Fruit fly (Drosophila melanogaster): ENCODE results near the gene Apoltp.

The Apoltp gene

DNA sequence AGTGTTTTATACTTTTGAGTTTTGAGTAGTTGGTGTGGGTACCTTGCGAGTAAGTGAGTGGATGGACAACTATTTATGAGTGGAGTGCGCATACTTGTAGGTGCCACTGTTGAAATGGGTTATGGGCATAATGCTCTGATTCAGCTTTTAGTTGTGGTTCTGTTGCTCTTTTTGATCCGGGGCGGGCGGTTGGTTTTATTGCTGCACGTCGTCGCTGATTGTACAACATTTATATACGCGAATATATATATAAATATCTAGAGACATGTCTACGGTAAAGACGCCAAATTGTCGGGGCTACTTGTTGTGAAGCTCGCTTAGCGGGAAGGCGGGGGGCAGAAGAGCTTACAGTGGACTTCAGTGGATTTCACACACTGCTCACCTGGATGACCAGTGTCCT is 50.1 kb downstream of the Apoltp start:
- TF ChIP-seq CG8159 (tag; optimal IDR thresholded peaks at IDR 0.05) (peak; percentile 2), CG12605 (GFP tag; IDR thresholded peaks at IDR 0.05) (no peak), CG14655 (GFP tag; optimal IDR thresholded peaks at IDR 0.05) (no peak), Snoo (tag; optimal IDR thresholded peaks at IDR 0.05) (no peak), Pif1B (GFP tag; optimal IDR thresholded peaks at IDR 0.05) (no peak), CG4496 (GFP tag; IDR thresholded peaks at IDR 0.05) (no peak), D1 (tag; optimal IDR thresholded peaks at IDR 0.05) (no peak), CG34367 (tag; optimal IDR thresholded peaks at IDR 0.05) (no peak), Pif1A (GFP tag; optimal IDR thresholded peaks at IDR 0.05) (no peak), EcR (GFP tag; optimal IDR thresholded peaks at IDR 0.05) (peak; percentile 49), gl (tag; optimal IDR thresholded peaks at IDR 0.05) (no peak), fd96Ca (GFP tag; IDR thresholded peaks at IDR 0.05) (no peak), CG10348 (GFP tag; IDR thresholded peaks at IDR 0.05) (no peak), CG17806 (tag; optimal IDR thresholded peaks at IDR 0.05) (no peak), CG15710 (tag; optimal IDR thresholded peaks at IDR 0.05) (peak; percentile 11), rn (GFP tag; IDR thresholded peaks at IDR 0.05) (no peak), CG32121 (GFP tag; IDR thresholded peaks at IDR 0.05) (no peak), CG8301 (tag; optimal IDR thresholded peaks at IDR 0.05) (no peak)

DNA sequence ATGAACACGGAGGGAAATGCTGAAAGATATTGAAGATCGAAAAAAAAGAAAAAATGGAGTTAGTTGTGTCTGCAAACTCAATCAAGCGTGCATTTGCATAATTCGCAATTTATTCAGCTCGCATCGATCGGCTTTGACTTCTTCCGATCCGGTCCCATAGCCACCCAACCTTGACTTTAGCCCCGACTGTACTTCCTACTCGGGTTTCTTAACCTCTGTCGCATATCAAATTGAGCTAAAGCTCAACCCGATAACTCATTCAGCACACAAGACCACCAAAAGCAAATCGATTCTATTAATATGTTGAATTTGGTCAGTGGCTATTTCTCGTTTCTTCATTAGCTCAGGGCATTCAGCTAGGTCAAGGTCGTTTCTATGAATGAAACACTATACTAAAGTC is 51.2 kb downstream of the Apoltp start:
- no peak for TF ChIP-seq EcR (GFP tag; optimal IDR thresholded peaks at IDR 0.05)
- TF ChIP-seq CG9948 (tag; optimal IDR thresholded peaks at IDR 0.05): no peak
- no peak for TF ChIP-seq Pif1A (GFP tag; optimal IDR thresholded peaks at IDR 0.05)
- TF ChIP-seq CG15710 (tag; optimal IDR thresholded peaks at IDR 0.05): no peak
- TF ChIP-seq rn (GFP tag; IDR thresholded peaks at IDR 0.05): no peak
- TF ChIP-seq gl (tag; optimal IDR thresholded peaks at IDR 0.05): no peak
- TF ChIP-seq CG8159 (tag; optimal IDR thresholded peaks at IDR 0.05): no peak
- no peak for TF ChIP-seq Snoo (tag; optimal IDR thresholded peaks at IDR 0.05)
- no peak for TF ChIP-seq Pif1B (GFP tag; optimal IDR thresholded peaks at IDR 0.05)
- no peak for TF ChIP-seq CG10348 (GFP tag; IDR thresholded peaks at IDR 0.05)
- TF ChIP-seq fd96Ca (GFP tag; IDR thresholded peaks at IDR 0.05): no peak
- TF ChIP-seq CG14655 (GFP tag; optimal IDR thresholded peaks at IDR 0.05): no peak
- TF ChIP-seq CG13204 (GFP tag; optimal IDR thresholded peaks at IDR 0.05): no peak
- TF ChIP-seq CG12605 (GFP tag; IDR thresholded peaks at IDR 0.05): no peak
- TF ChIP-seq Ets98B (GFP tag; IDR thresholded peaks at IDR 0.05): no peak
- no peak for TF ChIP-seq D1 (tag; optimal IDR thresholded peaks at IDR 0.05)
- no peak for TF ChIP-seq CG17806 (tag; optimal IDR thresholded peaks at IDR 0.05)
- TF ChIP-seq CG8301 (tag; optimal IDR thresholded peaks at IDR 0.05): no peak
- TF ChIP-seq CG32121 (GFP tag; IDR thresholded peaks at IDR 0.05): no peak
- no peak for TF ChIP-seq CG4496 (GFP tag; IDR thresholded peaks at IDR 0.05)

dm6 chr2L:9685993-9686392 is 52.0 kb downstream of the Apoltp start:
- no peak for TF ChIP-seq CG13204 (GFP tag; optimal IDR thresholded peaks at IDR 0.05)
- no peak for TF ChIP-seq Snoo (tag; optimal IDR thresholded peaks at IDR 0.05)
- no peak for TF ChIP-seq CG9948 (tag; optimal IDR thresholded peaks at IDR 0.05)
- no peak for TF ChIP-seq CG8159 (tag; optimal IDR thresholded peaks at IDR 0.05)
- no peak for TF ChIP-seq CG4496 (GFP tag; IDR thresholded peaks at IDR 0.05)
- no peak for TF ChIP-seq CG17806 (tag; optimal IDR thresholded peaks at IDR 0.05)
- no peak for TF ChIP-seq Ets98B (GFP tag; IDR thresholded peaks at IDR 0.05)
- TF ChIP-seq CG14655 (GFP tag; optimal IDR thresholded peaks at IDR 0.05): no peak
- no peak for TF ChIP-seq CG15710 (tag; optimal IDR thresholded peaks at IDR 0.05)
- no peak for TF ChIP-seq rn (GFP tag; IDR thresholded peaks at IDR 0.05)
- TF ChIP-seq CG34367 (tag; optimal IDR thresholded peaks at IDR 0.05): no peak
- TF ChIP-seq CG10348 (GFP tag; IDR thresholded peaks at IDR 0.05): no peak
- no peak for TF ChIP-seq Pif1A (GFP tag; optimal IDR thresholded peaks at IDR 0.05)
- TF ChIP-seq CG32121 (GFP tag; IDR thresholded peaks at IDR 0.05): no peak
- TF ChIP-seq CG8301 (tag; optimal IDR thresholded peaks at IDR 0.05): no peak
- TF ChIP-seq D1 (tag; optimal IDR thresholded peaks at IDR 0.05): no peak

- no peak for TF ChIP-seq CG4496 (GFP tag; IDR thresholded peaks at IDR 0.05)
- no peak for TF ChIP-seq CG8159 (tag; optimal IDR thresholded peaks at IDR 0.05)
- no peak for TF ChIP-seq CG14655 (GFP tag; optimal IDR thresholded peaks at IDR 0.05)
- no peak for TF ChIP-seq Pif1B (GFP tag; optimal IDR thresholded peaks at IDR 0.05)
- no peak for TF ChIP-seq CG8301 (tag; optimal IDR thresholded peaks at IDR 0.05)
- TF ChIP-seq gl (tag; optimal IDR thresholded peaks at IDR 0.05): no peak
- no peak for TF ChIP-seq CG34367 (tag; optimal IDR thresholded peaks at IDR 0.05)
Measured at dm6 chr2L:9690550-9691197, 56.7 kb downstream of the Apoltp start.

DNA sequence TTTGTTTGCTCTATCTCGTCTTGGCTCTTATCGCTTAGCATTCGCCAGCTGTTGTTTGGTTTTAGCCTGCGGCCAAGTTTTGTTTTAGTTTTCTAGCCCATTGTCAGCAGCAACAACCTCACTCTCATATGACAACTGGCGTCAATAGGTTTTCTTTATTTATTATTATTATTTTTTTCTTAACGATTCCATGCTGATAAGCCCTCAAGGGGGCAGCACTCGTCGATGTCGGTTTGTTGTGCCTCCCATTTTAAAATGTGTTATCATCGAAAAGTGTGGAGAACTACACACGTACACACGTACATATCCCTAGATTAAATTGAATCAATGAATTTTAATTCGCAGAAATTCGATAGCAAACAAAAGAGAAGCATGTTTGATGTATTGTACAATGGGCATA is 57.3 kb downstream of the Apoltp start:
- no peak for TF ChIP-seq Pif1A (GFP tag; optimal IDR thresholded peaks at IDR 0.05)
- TF ChIP-seq CG10348 (GFP tag; IDR thresholded peaks at IDR 0.05): no peak
- no peak for TF ChIP-seq EcR (GFP tag; optimal IDR thresholded peaks at IDR 0.05)
- no peak for TF ChIP-seq fd96Ca (GFP tag; IDR thresholded peaks at IDR 0.05)
- TF ChIP-seq CG9948 (tag; optimal IDR thresholded peaks at IDR 0.05): no peak
- TF ChIP-seq CG34367 (tag; optimal IDR thresholded peaks at IDR 0.05): no peak
- 0 out of 2 replicates have a peak, but pooled peaks have one; percentile 25 for TF ChIP-seq CG12605 (GFP tag; IDR thresholded peaks at IDR 0.05)
- no peak for TF ChIP-seq CG8301 (tag; optimal IDR thresholded peaks at IDR 0.05)

Data from whole organism, pupa.